Worm (Caenorhabditis elegans): ENCODE data around the gene F59G1.4.

ce11 chrII:5911274-5911673, 15.3 kb downstream of the F59G1.4 start, which contains the start of gene cgt-3:
- TF ChIP-seq hnd-1 (tag; optimal IDR thresholded peaks at IDR 0.05) (no peak), ama-1 (optimal IDR thresholded peaks at IDR 0.05) (no peak), tra-4 (tag; optimal IDR thresholded peaks at IDR 0.05) (no peak), sea-1 (GFP tag; conservative IDR thresholded peaks at IDR 0.05) (no peak)
